Worm (Caenorhabditis elegans): Measurements from ENCODE around the gene his-16.

- TF ChIP-seq scrt-1 (GFP tag; IDR thresholded peaks at IDR 0.05), result no peak
- TF ChIP-seq ama-1 (optimal IDR thresholded peaks at IDR 0.05), result no peak
- TF ChIP-seq ets-7 (tag; optimal IDR thresholded peaks at IDR 0.05), result no peak
- TF ChIP-seq aly-1 (tag; optimal IDR thresholded peaks at IDR 0.05), result no peak
- no peak for TF ChIP-seq B0310.2 (tag; optimal IDR thresholded peaks at IDR 0.05)
- no peak for TF ChIP-seq hmbx-1 (tag; optimal IDR thresholded peaks at IDR 0.05)
- TF ChIP-seq pes-1 (GFP tag; IDR thresholded peaks at IDR 0.05), result no peak
- TF ChIP-seq flt-1 (GFP tag; IDR thresholded peaks at IDR 0.05), result no peak
- no peak for TF ChIP-seq tbx-11 (GFP tag; IDR thresholded peaks at IDR 0.05)
Measured at ce11 chrII:13796312-13796711, 21.6 kb downstream of the his-16 start.

All from whole organism, early embryonic.